Worm (Caenorhabditis elegans) whole organism, early embryonic: ENCODE measurements around the gene fip-7.
"Not testable (repeated sequence)": the region's sequence is repeated elsewhere in the genome, so short reads cannot be mapped to it uniquely, and the experiment has no call there.

Experiments
- B0310.2 ChIP-seq: sonication (generic microtip); optimal IDR thresholded peaks from 2 replicates; lab custom pipeline; 2016; ENCODE audit warnings: mild to moderate bottlenecking, missing genetic modification characterization, missing compliant biosample characterization
- F13C5.2 ChIP-seq: sonication (generic microtip); optimal IDR thresholded peaks from 2 replicates; lab custom pipeline; 2017; ENCODE audit warnings: mild to moderate bottlenecking, missing genetic modification characterization, inconsistent platforms, missing compliant biosample characterization
- aly-1 ChIP-seq: sonication (generic microtip); optimal IDR thresholded peaks from 2 replicates; lab custom pipeline; 2016; ENCODE audit warnings: missing genetic modification characterization, missing compliant biosample characterization
- ama-1 ChIP-seq: fragments of 150-350 bp; optimal IDR thresholded peaks from 2 replicates; lab custom pipeline; 2014
- ceh-13 ChIP-seq: fragments of 200-800 bp; sonication (Bioruptor generic); optimal IDR thresholded peaks from 2 replicates; lab custom pipeline; 2018; ENCODE audit warnings: mild to moderate bottlenecking, missing genetic modification characterization, missing compliant biosample characterization
- ceh-36 ChIP-seq: sonication (generic microtip); optimal IDR thresholded peaks from 2 replicates; lab custom pipeline; 2016; ENCODE audit warnings: missing genetic modification characterization, inconsistent platforms, missing compliant biosample characterization
- ets-7 ChIP-seq: sonication (generic microtip); optimal IDR thresholded peaks from 2 replicates; lab custom pipeline; 2016; ENCODE audit warnings: missing genotype, missing genetic modification characterization, missing compliant biosample characterization
- flt-1 ChIP-seq: fragments of 200-800 bp; sonication (Bioruptor generic); IDR thresholded peaks from 2 replicates; pipeline ENCODE4 v1.3.6; 2022; ENCODE audit warnings: missing genetic modification characterization, missing compliant biosample characterization
- hmbx-1 ChIP-seq: sonication (generic microtip); optimal IDR thresholded peaks from 2 replicates; lab custom pipeline; 2016; ENCODE audit warnings: mild to moderate bottlenecking, missing genetic modification characterization, missing compliant biosample characterization
- hmg-4 ChIP-seq: fragments of 200-800 bp; sonication (Bioruptor generic); optimal IDR thresholded peaks from 2 replicates; lab custom pipeline; 2018; ENCODE audit warnings: mild to moderate bottlenecking, missing genetic modification characterization, missing compliant biosample characterization
- hnd-1 ChIP-seq: sonication (generic microtip); optimal IDR thresholded peaks from 2 replicates; lab custom pipeline; 2016; ENCODE audit warnings: missing genetic modification characterization, missing compliant biosample characterization
- pes-1 ChIP-seq: fragments of 200-800 bp; sonication (Bioruptor generic); IDR thresholded peaks from 2 replicates; pipeline ENCODE4 v1.3.6; 2022; ENCODE audit warnings: missing genetic modification reagents, missing genetic modification characterization, missing compliant biosample characterization
- scrt-1 ChIP-seq: fragments of 200-800 bp; sonication (Bioruptor generic); IDR thresholded peaks from 2 replicates; pipeline ENCODE4 v1.3.6; 2022; ENCODE audit warnings: missing genetic modification characterization, missing compliant biosample characterization
- sea-1 ChIP-seq: fragments of 200-800 bp; sonication (Bioruptor generic); conservative IDR thresholded peaks from 2 replicates; pipeline ENCODE4 v1.3.6; 2022; ENCODE audit warnings: missing genetic modification characterization, missing compliant biosample characterization
- tbx-11 ChIP-seq: fragments of 200-800 bp; sonication (Bioruptor generic); IDR thresholded peaks from 2 replicates; pipeline ENCODE4 v1.3.6; 2022; ENCODE audit warnings: missing genetic modification characterization, missing compliant biosample characterization
- tbx-37 ChIP-seq: fragments of 200-800 bp; sonication (Bioruptor generic); conservative IDR thresholded peaks from 2 replicates; pipeline ENCODE4 v1.3.6; 2022; ENCODE audit warnings: missing genetic modification reagents, missing genetic modification characterization, missing compliant biosample characterization
- tra-4 ChIP-seq: sonication (generic microtip); optimal IDR thresholded peaks from 2 replicates; lab custom pipeline; 2017; ENCODE audit warnings: missing genetic modification characterization, missing compliant biosample characterization

Gene fip-7

ce11 chrIV:16625909-16626308 is at the start of gene fip-7:
Gene fip-7 (plus strand): TSS chrIV:16626209.
- not testable (repeated sequence) for TF ChIP-seq hmbx-1 (tag; lab: Kevin White, UChicago); flt-1 (GFP tag; lab: Robert Waterston, UW); sea-1

- TF ChIP-seq tra-4, result no peak
- TF ChIP-seq sea-1, result no peak
- no peak for TF ChIP-seq flt-1 (GFP tag; lab: Robert Waterston, UW)
- no peak for TF ChIP-seq ets-7 (tag; lab: Kevin White, UChicago)
- no peak for TF ChIP-seq hmbx-1 (tag; lab: Kevin White, UChicago)
- TF ChIP-seq hnd-1 (tag; lab: Kevin White, UChicago), result no peak
- no peak for TF ChIP-seq tbx-11 (GFP tag; lab: Robert Waterston, UW)
- no peak for TF ChIP-seq ceh-36 (tag; lab: Kevin White, UChicago)
- no peak for TF ChIP-seq ama-1 (lab: Kevin White, UChicago)
- no peak for TF ChIP-seq aly-1 (tag; lab: Kevin White, UChicago)
- TF ChIP-seq ceh-13, result no peak
- no peak for TF ChIP-seq scrt-1 (GFP tag; lab: Robert Waterston, UW)
- no peak for TF ChIP-seq hmg-4
- TF ChIP-seq pes-1 (GFP tag; lab: Robert Waterston, UW), result no peak
- TF ChIP-seq B0310.2 (tag; lab: Kevin White, UChicago), result no peak
- no peak for TF ChIP-seq F13C5.2 (tag; lab: Kevin White, UChicago)
- no peak for TF ChIP-seq tbx-37
Observed at ce11 chrIV:16578449-16578848, 47.6 kb upstream of the fip-7 start, which contains the start of gene Y51H4A.8. Gene Y51H4A.8 (minus strand): TSS chrIV:16578549.

- TF ChIP-seq tbx-37 (no peak), tra-4 (no peak), ets-7 (tag; lab: Kevin White, UChicago) (no peak), F13C5.2 (tag; lab: Kevin White, UChicago) (no peak), flt-1 (GFP tag; lab: Robert Waterston, UW) (no peak), ceh-36 (tag; lab: Kevin White, UChicago) (no peak)
Observed at ce11 chrIV:16601599-16601998, 24.4 kb upstream of the fip-7 start.

- TF ChIP-seq tra-4, result no peak
- TF ChIP-seq tbx-11 (GFP tag; lab: Robert Waterston, UW), result no peak
- no peak for TF ChIP-seq F13C5.2 (tag; lab: Kevin White, UChicago)
- no peak for TF ChIP-seq scrt-1 (GFP tag; lab: Robert Waterston, UW)
- no peak for TF ChIP-seq hmg-4
- no peak for TF ChIP-seq pes-1 (GFP tag; lab: Robert Waterston, UW)
- no peak for TF ChIP-seq ceh-13
- TF ChIP-seq flt-1 (GFP tag; lab: Robert Waterston, UW), result no peak
- TF ChIP-seq sea-1, result no peak
- no peak for TF ChIP-seq hnd-1 (tag; lab: Kevin White, UChicago)
- no peak for TF ChIP-seq ama-1 (lab: Kevin White, UChicago)
- TF ChIP-seq tbx-37, result no peak
- TF ChIP-seq ets-7 (tag; lab: Kevin White, UChicago), result no peak
- no peak for TF ChIP-seq B0310.2 (tag; lab: Kevin White, UChicago)
- TF ChIP-seq hmbx-1 (tag; lab: Kevin White, UChicago), result no peak
- no peak for TF ChIP-seq ceh-36 (tag; lab: Kevin White, UChicago)
- TF ChIP-seq aly-1 (tag; lab: Kevin White, UChicago), result no peak
Observed at ce11 chrIV:16602676-16603075, 23.3 kb upstream of the fip-7 start, which contains the start of gene col-137. Gene col-137 (minus strand): TSS chrIV:16602776.

- peak; percentile 46; the same call in 1 of the 2 replicates for TF ChIP-seq pes-1 (GFP tag; lab: Robert Waterston, UW)
- TF ChIP-seq flt-1 (GFP tag; lab: Robert Waterston, UW), result peak; percentile 42; the same call in 1 of the 2 replicates
Observed at ce11 chrIV:16615122-16615521, 10.9 kb upstream of the fip-7 start.

- TF ChIP-seq tbx-11 (GFP tag; lab: Robert Waterston, UW) (no peak), hnd-1 (tag; lab: Kevin White, UChicago) (no peak), ets-7 (tag; lab: Kevin White, UChicago) (no peak), ama-1 (lab: Kevin White, UChicago) (no peak), scrt-1 (GFP tag; lab: Robert Waterston, UW) (no peak), tbx-37 (no peak)
Observed at ce11 chrIV:16622522-16622921, 3.5 kb upstream of the fip-7 start.

- TF ChIP-seq B0310.2 (tag; lab: Kevin White, UChicago) (no peak), aly-1 (tag; lab: Kevin White, UChicago) (no peak), hmbx-1 (tag; lab: Kevin White, UChicago) (no peak), pes-1 (GFP tag; lab: Robert Waterston, UW) (no peak), sea-1 (no peak), flt-1 (GFP tag; lab: Robert Waterston, UW) (no peak), tra-4 (no peak), ama-1 (lab: Kevin White, UChicago) (no peak), scrt-1 (GFP tag; lab: Robert Waterston, UW) (no peak), ets-7 (tag; lab: Kevin White, UChicago) (no peak), tbx-37 (no peak), F13C5.2 (tag; lab: Kevin White, UChicago) (no peak), hmg-4 (no peak), tbx-11 (GFP tag; lab: Robert Waterston, UW) (no peak)
Observed at ce11 chrIV:16627676-16628075, 1.7 kb downstream of the fip-7 start, which contains the start of gene fipr-28. Gene fipr-28 (plus strand): TSS chrIV:16627976.

- no peak for TF ChIP-seq tbx-11 (GFP tag; lab: Robert Waterston, UW)
- no peak for TF ChIP-seq B0310.2 (tag; lab: Kevin White, UChicago)
Observed at ce11 chrIV:16629090-16629489, 3.1 kb downstream of the fip-7 start, which contains the start of gene Y51H4A.936. Gene Y51H4A.936 (plus strand): TSS chrIV:16629390.
